Worm (Caenorhabditis elegans) whole organism, early embryonic: ENCODE results near the gene Y39B6A.41.

ENCODE experiments used
- B0310.2 ChIP-seq: sonication (generic microtip); optimal IDR thresholded peaks from 2 replicates; lab custom pipeline; 2016; ENCODE audit warnings: mild to moderate bottlenecking, missing genetic modification characterization, missing compliant biosample characterization
- F13C5.2 ChIP-seq: sonication (generic microtip); optimal IDR thresholded peaks from 2 replicates; lab custom pipeline; 2017; ENCODE audit warnings: mild to moderate bottlenecking, missing genetic modification characterization, inconsistent platforms, missing compliant biosample characterization
- aly-1 ChIP-seq: sonication (generic microtip); optimal IDR thresholded peaks from 2 replicates; lab custom pipeline; 2016; ENCODE audit warnings: missing genetic modification characterization, missing compliant biosample characterization
- ama-1 ChIP-seq: fragments of 150-350 bp; optimal IDR thresholded peaks from 2 replicates; lab custom pipeline; 2014
- ceh-13 ChIP-seq: fragments of 200-800 bp; sonication (Bioruptor generic); optimal IDR thresholded peaks from 2 replicates; lab custom pipeline; 2018; ENCODE audit warnings: mild to moderate bottlenecking, missing genetic modification characterization, missing compliant biosample characterization
- ceh-36 ChIP-seq: sonication (generic microtip); optimal IDR thresholded peaks from 2 replicates; lab custom pipeline; 2016; ENCODE audit warnings: missing genetic modification characterization, inconsistent platforms, missing compliant biosample characterization
- ets-7 ChIP-seq: sonication (generic microtip); optimal IDR thresholded peaks from 2 replicates; lab custom pipeline; 2016; ENCODE audit warnings: missing genotype, missing genetic modification characterization, missing compliant biosample characterization
- flt-1 ChIP-seq: fragments of 200-800 bp; sonication (Bioruptor generic); IDR thresholded peaks from 2 replicates; pipeline ENCODE4 v1.3.6; 2022; ENCODE audit warnings: missing genetic modification characterization, missing compliant biosample characterization
- hmbx-1 ChIP-seq: sonication (generic microtip); optimal IDR thresholded peaks from 2 replicates; lab custom pipeline; 2016; ENCODE audit warnings: mild to moderate bottlenecking, missing genetic modification characterization, missing compliant biosample characterization
- hmg-4 ChIP-seq: fragments of 200-800 bp; sonication (Bioruptor generic); optimal IDR thresholded peaks from 2 replicates; lab custom pipeline; 2018; ENCODE audit warnings: mild to moderate bottlenecking, missing genetic modification characterization, missing compliant biosample characterization
- hnd-1 ChIP-seq: sonication (generic microtip); optimal IDR thresholded peaks from 2 replicates; lab custom pipeline; 2016; ENCODE audit warnings: missing genetic modification characterization, missing compliant biosample characterization
- pes-1 ChIP-seq: fragments of 200-800 bp; sonication (Bioruptor generic); IDR thresholded peaks from 2 replicates; pipeline ENCODE4 v1.3.6; 2022; ENCODE audit warnings: missing genetic modification reagents, missing genetic modification characterization, missing compliant biosample characterization
- scrt-1 ChIP-seq: fragments of 200-800 bp; sonication (Bioruptor generic); IDR thresholded peaks from 2 replicates; pipeline ENCODE4 v1.3.6; 2022; ENCODE audit warnings: missing genetic modification characterization, missing compliant biosample characterization
- sea-1 ChIP-seq: fragments of 200-800 bp; sonication (Bioruptor generic); conservative IDR thresholded peaks from 2 replicates; pipeline ENCODE4 v1.3.6; 2022; ENCODE audit warnings: missing genetic modification characterization, missing compliant biosample characterization
- tbx-11 ChIP-seq: fragments of 200-800 bp; sonication (Bioruptor generic); IDR thresholded peaks from 2 replicates; pipeline ENCODE4 v1.3.6; 2022; ENCODE audit warnings: missing genetic modification characterization, missing compliant biosample characterization
- tbx-37 ChIP-seq: fragments of 200-800 bp; sonication (Bioruptor generic); conservative IDR thresholded peaks from 2 replicates; pipeline ENCODE4 v1.3.6; 2022; ENCODE audit warnings: missing genetic modification reagents, missing genetic modification characterization, missing compliant biosample characterization
- tra-4 ChIP-seq: sonication (generic microtip); optimal IDR thresholded peaks from 2 replicates; lab custom pipeline; 2017; ENCODE audit warnings: missing genetic modification characterization, missing compliant biosample characterization

The Y39B6A.41 gene

ce11 chrV:19010405-19010804 is 32.6 kb upstream of the Y39B6A.41 start:
- TF ChIP-seq ceh-36 (tag; lab: Kevin White, UChicago) (no peak), tra-4 (tag; lab: Kevin White, UChicago) (no peak), ama-1 (no peak), tbx-37 (GFP tag; lab: Robert Waterston, UW) (no peak), scrt-1 (no peak), flt-1 (GFP tag; lab: Robert Waterston, UW) (no peak)

- TF ChIP-seq hnd-1 (tag; lab: Kevin White, UChicago) (no peak), ets-7 (no peak), hmbx-1 (tag; lab: Kevin White, UChicago) (no peak), scrt-1 (no peak)
Measured at ce11 chrV:19001656-19002055, 23.9 kb upstream of the Y39B6A.41 start, which contains the start of gene Y39B6A.33. Gene Y39B6A.33 (plus strand): TSS chrV:19001956.

- TF ChIP-seq ets-7 (no peak), ceh-13 (GFP tag; lab: Kevin White, UChicago) (no peak), pes-1 (GFP tag; lab: Robert Waterston, UW) (peak; percentile 59; the same call in 1 of the 2 replicates), hmbx-1 (tag; lab: Kevin White, UChicago) (no peak), hnd-1 (tag; lab: Kevin White, UChicago) (no peak), hmg-4 (no peak), sea-1 (GFP tag; lab: Robert Waterston, UW) (no peak), scrt-1 (no peak)
Measured at ce11 chrV:19001016-19001415, 23.2 kb upstream of the Y39B6A.41 start, which contains the start of gene Y39B6A.34. Gene Y39B6A.34 (plus strand): TSS chrV:19001018.

ce11 chrV:19000542-19000941 is 22.8 kb upstream of the Y39B6A.41 start:
- TF ChIP-seq sea-1 (GFP tag; lab: Robert Waterston, UW) (no peak), pes-1 (GFP tag; lab: Robert Waterston, UW) (no peak), ama-1 (no peak), hnd-1 (tag; lab: Kevin White, UChicago) (no peak), ceh-13 (GFP tag; lab: Kevin White, UChicago) (no peak), aly-1 (tag; lab: Kevin White, UChicago) (no peak), B0310.2 (no peak), ets-7 (no peak), tbx-37 (GFP tag; lab: Robert Waterston, UW) (no peak), hmbx-1 (tag; lab: Kevin White, UChicago) (no peak), F13C5.2 (no peak), hmg-4 (no peak), ceh-36 (tag; lab: Kevin White, UChicago) (no peak), flt-1 (GFP tag; lab: Robert Waterston, UW) (no peak), scrt-1 (no peak), tra-4 (tag; lab: Kevin White, UChicago) (no peak), tbx-11 (GFP tag; lab: Robert Waterston, UW) (no peak)

ce11 chrV:18998045-18998444 is 20.3 kb upstream of the Y39B6A.41 start, which contains the start of gene tgt-2:
Gene tgt-2 (plus strand): TSS chrV:18998345.
- TF ChIP-seq tra-4 (tag; lab: Kevin White, UChicago) (no peak), ceh-13 (GFP tag; lab: Kevin White, UChicago) (no peak), hmg-4 (no peak), B0310.2 (no peak), ama-1 (no peak), aly-1 (tag; lab: Kevin White, UChicago) (no peak), hnd-1 (tag; lab: Kevin White, UChicago) (no peak), flt-1 (GFP tag; lab: Robert Waterston, UW) (no peak), hmbx-1 (tag; lab: Kevin White, UChicago) (no peak), tbx-11 (GFP tag; lab: Robert Waterston, UW) (no peak), scrt-1 (no peak), F13C5.2 (no peak), ets-7 (no peak), ceh-36 (tag; lab: Kevin White, UChicago) (no peak), sea-1 (GFP tag; lab: Robert Waterston, UW) (no peak), pes-1 (GFP tag; lab: Robert Waterston, UW) (no peak), tbx-37 (GFP tag; lab: Robert Waterston, UW) (no peak)

- TF ChIP-seq pes-1 (GFP tag; lab: Robert Waterston, UW) (no peak), tbx-11 (GFP tag; lab: Robert Waterston, UW) (no peak), hmbx-1 (tag; lab: Kevin White, UChicago) (no peak), aly-1 (tag; lab: Kevin White, UChicago) (no peak)
Measured at ce11 chrV:18993535-18993990, 15.8 kb upstream of the Y39B6A.41 start, which contains the start of gene gtf-2F2. Gene gtf-2F2 (plus strand): TSS chrV:18993940.

- TF ChIP-seq B0310.2 (no peak), hmg-4 (no peak), ama-1 (no peak), hmbx-1 (tag; lab: Kevin White, UChicago) (no peak)
Measured at ce11 chrV:18993017-18993416, 15.2 kb upstream of the Y39B6A.41 start.

- TF ChIP-seq aly-1 (tag; lab: Kevin White, UChicago), result no peak
- TF ChIP-seq ets-7, result no peak
Measured at ce11 chrV:18990958-18991357, 13.2 kb upstream of the Y39B6A.41 start.
